Fruit fly (Drosophila melanogaster) whole organism, embryonic: ENCODE results near the gene tho2.

Source experiments
- Atf-2 ChIP-seq: fragments of 200-800 bp; sonication (Bioruptor generic); optimal IDR thresholded peaks from 2 replicates; lab custom pipeline; 2016; ENCODE audit warnings: missing biosample characterization, missing genetic modification characterization
- CG10959 ChIP-seq: fragments of 200-800 bp; sonication (Bioruptor generic); IDR thresholded peaks from 2 replicates; pipeline ENCODE4 v1.3.6; 2022; ENCODE audit warnings: missing biosample characterization, missing genetic modification characterization
- CG11456 ChIP-seq: fragments of 200-800 bp; sonication (Bioruptor generic); IDR thresholded peaks from 3 replicates; pipeline ENCODE4 v1.3.6; 2022; ENCODE audit warnings: missing biosample characterization, missing genetic modification characterization
- CG11696 ChIP-seq: fragments of 200-800 bp; sonication (Bioruptor generic); IDR thresholded peaks from 2 replicates; pipeline ENCODE4 v1.3.6; 2022; ENCODE audit warnings: missing biosample characterization, missing genetic modification characterization
- CG12219 ChIP-seq: fragments of 200-800 bp; sonication (Bioruptor generic); optimal IDR thresholded peaks from 3 replicates; lab custom pipeline; 2018; ENCODE audit warnings: missing biosample characterization, mild to moderate bottlenecking, missing genetic modification characterization
- CG13424 ChIP-seq: fragments of 200-800 bp; sonication (Bioruptor generic); optimal IDR thresholded peaks from 2 replicates; lab custom pipeline; 2019; ENCODE audit warnings: missing biosample characterization, mild to moderate bottlenecking, missing genetic modification characterization, moderate library complexity
- CG13775 ChIP-seq: fragments of 200-800 bp; sonication (Bioruptor generic); optimal IDR thresholded peaks from 3 replicates; lab custom pipeline; 2017; ENCODE audit warnings: missing biosample characterization, mild to moderate bottlenecking, missing genetic modification characterization
- CG14965 ChIP-seq: fragments of 200-800 bp; sonication (Bioruptor generic); optimal IDR thresholded peaks from 2 replicates; lab custom pipeline; 2016; ENCODE audit warnings: missing biosample characterization, missing genetic modification characterization, borderline replicate concordance
- CG16779 ChIP-seq: fragments of 200-800 bp; sonication (Bioruptor generic); IDR thresholded peaks from 2 replicates; pipeline ENCODE4 v1.3.6; 2022; ENCODE audit warnings: missing biosample characterization, missing genetic modification characterization
- CG18599 ChIP-seq: fragments of 200-800 bp; sonication (Bioruptor generic); optimal IDR thresholded peaks from 3 replicates; lab custom pipeline; 2017; ENCODE audit warnings: missing biosample characterization, missing genetic modification characterization, mild to moderate bottlenecking, moderate library complexity, missing genetic modification reagents
- CG2712 ChIP-seq: fragments of 200-800 bp; optimal IDR thresholded peaks from 3 replicates; lab custom pipeline; 2019; ENCODE audit warnings: missing biosample characterization, mild to moderate bottlenecking, missing genetic modification characterization, moderate library complexity
- CG2875 ChIP-seq: fragments of 200-800 bp; sonication (Bioruptor generic); optimal IDR thresholded peaks from 2 replicates; lab custom pipeline; 2017; ENCODE audit warnings: missing biosample characterization, mild to moderate bottlenecking, missing genetic modification characterization, missing genetic modification reagents
- CG31224 ChIP-seq: fragments of 200-800 bp; sonication (Bioruptor generic); IDR thresholded peaks from 2 replicates; pipeline ENCODE4 v1.3.6; 2022; ENCODE audit warnings: missing biosample characterization, missing genetic modification characterization
- CG3847 ChIP-seq: fragments of 200-800 bp; sonication (Bioruptor generic); IDR thresholded peaks from 2 replicates; pipeline ENCODE4 v1.3.6; 2022; ENCODE audit warnings: missing biosample characterization, missing genetic modification characterization
- CG4360 ChIP-seq: fragments of 200-800 bp; sonication (Bioruptor generic); IDR thresholded peaks from 2 replicates; pipeline ENCODE4 v1.3.6; 2022; ENCODE audit warnings: missing biosample characterization, missing genetic modification characterization
- CG5953 ChIP-seq: fragments of 200-800 bp; sonication (Bioruptor generic); IDR thresholded peaks from 2 replicates; pipeline ENCODE4 v1.3.6; 2022; ENCODE audit warnings: missing biosample characterization, missing genetic modification characterization
- CHES-1-like ChIP-seq: fragments of 200-800 bp; sonication (Bioruptor generic); optimal IDR thresholded peaks from 2 replicates; lab custom pipeline; 2016; ENCODE audit warnings: missing biosample characterization, missing genetic modification characterization
- Drgx ChIP-seq: fragments of 200-800 bp; sonication (Bioruptor generic); IDR thresholded peaks from 2 replicates; pipeline ENCODE4 v1.3.6; 2022; ENCODE audit warnings: missing biosample characterization, missing genetic modification characterization
- Ets65A ChIP-seq: fragments of 200-800 bp; sonication (Bioruptor generic); peaks from one replicate; lab custom pipeline; 2016; ENCODE audit warnings: missing biosample characterization, missing genetic modification characterization
- Ets97D ChIP-seq: fragments of 200-800 bp; sonication (Bioruptor generic); optimal IDR thresholded peaks from 3 replicates; lab custom pipeline; 2016; ENCODE audit warnings: missing biosample characterization, missing genetic modification characterization
- H15 ChIP-seq: fragments of 200-800 bp; sonication (Bioruptor generic); IDR thresholded peaks from 3 replicates; pipeline ENCODE4 v1.3.6; 2022; ENCODE audit warnings: missing biosample characterization, missing genetic modification characterization
- Hey ChIP-seq: fragments of 200-800 bp; sonication (Bioruptor generic); optimal IDR thresholded peaks from 3 replicates; lab custom pipeline; 2018; ENCODE audit warnings: missing biosample characterization, mild to moderate bottlenecking, missing genetic modification characterization
- HmgZ ChIP-seq: fragments of 200-800 bp; sonication (Bioruptor generic); optimal IDR thresholded peaks from 2 replicates; lab custom pipeline; 2018; ENCODE audit warnings: missing biosample characterization, mild to moderate bottlenecking, missing genetic modification characterization
- Hsf ChIP-seq: fragments of 200-800 bp; sonication (Bioruptor generic); optimal IDR thresholded peaks from 3 replicates; lab custom pipeline; 2016; ENCODE audit warnings: missing biosample characterization, missing genetic modification characterization
- Mad ChIP-seq: fragments of 200-800 bp; sonication (Bioruptor generic); optimal IDR thresholded peaks from 2 replicates; lab custom pipeline; 2016; ENCODE audit warnings: missing biosample characterization, missing genetic modification characterization
- Pdp1 ChIP-seq, 2 experiments: fragments of 200-800 bp; sonication (Bioruptor generic); optimal IDR thresholded peaks; 3 replicates each; lab custom pipeline; 2016; ENCODE audit warnings: missing biosample characterization in 2 of 2, missing genetic modification characterization in 2 of 2, mild to moderate bottlenecking in 1 of 2, moderate library complexity in 1 of 2
- aop ChIP-seq: fragments of 200-800 bp; sonication (Bioruptor generic); IDR thresholded peaks from 2 replicates; pipeline ENCODE4 v1.3.6; 2022; ENCODE audit warnings: missing biosample characterization, missing genetic modification characterization
- chn ChIP-seq: fragments of 200-800 bp; sonication (Bioruptor generic); optimal IDR thresholded peaks from 2 replicates; lab custom pipeline; 2016; ENCODE audit warnings: missing biosample characterization, missing genetic modification characterization
- dan ChIP-seq: fragments of 200-800 bp; sonication (Bioruptor generic); IDR thresholded peaks from 2 replicates; pipeline ENCODE4 v1.3.6; 2022; ENCODE audit warnings: missing biosample characterization, missing genetic modification characterization
- eve ChIP-seq, 2 experiments: fragments of >200 bp; optimal IDR thresholded peaks; 2 replicates each; lab custom pipeline; 2017; ENCODE audit warnings: missing biosample characterization in 2 of 2, missing genetic modification characterization in 2 of 2
- fd96Cb ChIP-seq: fragments of 200-800 bp; sonication (Bioruptor generic); optimal IDR thresholded peaks from 2 replicates; lab custom pipeline; 2018; ENCODE audit warnings: missing biosample characterization, mild to moderate bottlenecking, missing genetic modification characterization, moderate library complexity
- inv ChIP-seq: fragments of 200-800 bp; sonication (Bioruptor generic); IDR thresholded peaks from 2 replicates; pipeline ENCODE4 v1.3.6; 2022; ENCODE audit warnings: missing biosample characterization, missing genetic modification characterization; ENCODE audit not compliant: partially characterized antibody
- pita ChIP-seq: fragments of 200-800 bp; sonication (Bioruptor generic); optimal IDR thresholded peaks from 2 replicates; lab custom pipeline; 2017; ENCODE audit warnings: missing biosample characterization, mild to moderate bottlenecking, missing genetic modification characterization
- psq ChIP-seq: fragments of 200-800 bp; sonication (Bioruptor generic); optimal IDR thresholded peaks from 2 replicates; lab custom pipeline; 2017; ENCODE audit warnings: missing biosample characterization, missing genetic modification characterization
- sens ChIP-seq: fragments of 200-800 bp; sonication (Bioruptor generic); peaks from one replicate; lab custom pipeline; 2016; ENCODE audit warnings: missing biosample characterization, missing genetic modification characterization
- sug ChIP-seq: fragments of 200-800 bp; optimal IDR thresholded peaks from 2 replicates; lab custom pipeline; 2019; ENCODE audit warnings: missing biosample characterization, mild to moderate bottlenecking, missing genetic modification characterization, moderate library complexity
- tap ChIP-seq: fragments of 200-800 bp; optimal IDR thresholded peaks from 3 replicates; lab custom pipeline; 2019; ENCODE audit warnings: missing biosample characterization, mild to moderate bottlenecking, missing genetic modification characterization, moderate library complexity

The tho2 gene

DNA sequence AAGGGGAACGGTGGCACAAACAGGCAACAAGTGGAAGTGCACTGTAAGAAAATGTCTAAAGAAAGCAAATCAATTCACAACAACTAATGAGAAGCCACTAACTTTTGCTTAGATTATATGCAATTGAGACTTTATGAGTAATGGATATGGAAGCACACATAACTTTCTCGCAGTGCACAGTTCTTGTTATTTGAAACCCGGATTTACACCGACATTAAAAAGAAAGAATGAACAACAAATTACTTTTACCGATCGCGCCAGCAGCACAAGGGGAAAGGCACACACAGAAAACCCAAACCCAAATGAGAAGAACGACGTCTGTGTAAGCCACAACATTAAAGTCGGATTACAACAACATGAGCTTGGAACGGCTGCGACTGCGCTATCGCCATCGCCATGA, 44.1 kb upstream of the tho2 start (continued):
- peak; percentile 75 for TF ChIP-seq CG13775 (GFP tag; lab: Kevin White, UChicago)
- TF ChIP-seq Atf-2 (GFP tag; lab: Kevin White, UChicago) = peak; percentile 70
- TF ChIP-seq CG3847 (GFP tag; lab: Robert Waterston, UW) = 0 out of 2 replicates have a peak, but pooled peaks have one; percentile 23
- no peak for TF ChIP-seq CHES-1-like (GFP tag; lab: Kevin White, UChicago)
- TF ChIP-seq CG12219 = peak; percentile 44
- peak; percentile 90 for TF ChIP-seq CG2712 (tag; lab: Kevin White, UChicago)
- no peak for TF ChIP-seq pita
- TF ChIP-seq Ets97D = peak; percentile 19
- TF ChIP-seq H15 (GFP tag; lab: Robert Waterston, UW) = peak; percentile 72
- peak; percentile 79 for TF ChIP-seq CG4360
- peak; percentile 76 for TF ChIP-seq Hsf (GFP tag; lab: Kevin White, UChicago)
- TF ChIP-seq Mad (GFP tag; lab: Kevin White, UChicago) = peak; percentile 53
- TF ChIP-seq inv (GFP tag; lab: Robert Waterston, UW) = no peak
- TF ChIP-seq dan = peak; percentile 25; the same call in 1 of the 2 replicates
- 0 out of 2 replicates have a peak, but pooled peaks have one; percentile 28 for TF ChIP-seq CG11696 (GFP tag; lab: Robert Waterston, UW)

DNA sequence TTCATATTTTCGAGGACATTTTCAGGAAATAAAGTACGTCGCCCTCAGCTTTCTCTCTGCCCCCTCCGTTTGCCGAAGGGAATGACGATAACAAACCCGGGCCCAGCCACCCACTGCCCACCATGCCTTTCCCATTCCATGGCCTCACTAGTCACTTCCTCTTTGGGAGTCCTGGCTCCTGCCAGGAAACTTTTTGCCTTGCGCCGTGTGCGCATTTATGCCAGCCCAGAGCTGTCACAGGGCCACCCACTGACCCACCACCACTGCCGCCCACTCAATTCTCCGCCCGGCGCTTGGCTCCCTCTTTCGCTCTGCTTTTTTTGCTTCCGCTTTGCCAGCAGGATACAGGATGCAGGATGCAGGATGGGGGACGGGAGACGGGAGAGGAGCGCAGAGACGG, 42.4 kb upstream of the tho2 start:
- TF ChIP-seq psq (GFP tag; lab: Kevin White, UChicago) (no peak), CG10959 (GFP tag; lab: Robert Waterston, UW) (peak; percentile 8; the same call in 1 of the 2 replicates), aop (0 out of 2 replicates have a peak, but pooled peaks have one; percentile 6), eve (GFP tag; optimal IDR thresholded peaks at IDR 0.05; lab: Kevin White, UChicago) (peak in 1 of 2 experiments; percentile 37), CG2875 (no peak), CG16779 (GFP tag; lab: Robert Waterston, UW) (peak; percentile 40; the same call in 1 of the 2 replicates), CG31224 (GFP tag; lab: Robert Waterston, UW) (peak; percentile 94), CG18599 (GFP tag; lab: Kevin White, UChicago) (peak; percentile 30), Hey (tag; lab: Kevin White, UChicago) (peak; percentile 20)

- TF ChIP-seq sens (GFP tag; lab: Kevin White, UChicago) (peak; percentile 36), HmgZ (tag; lab: Kevin White, UChicago) (no peak)
These were observed 40.4 kb upstream of the tho2 start for dm6 chr2L:2185373-2185772.

DNA sequence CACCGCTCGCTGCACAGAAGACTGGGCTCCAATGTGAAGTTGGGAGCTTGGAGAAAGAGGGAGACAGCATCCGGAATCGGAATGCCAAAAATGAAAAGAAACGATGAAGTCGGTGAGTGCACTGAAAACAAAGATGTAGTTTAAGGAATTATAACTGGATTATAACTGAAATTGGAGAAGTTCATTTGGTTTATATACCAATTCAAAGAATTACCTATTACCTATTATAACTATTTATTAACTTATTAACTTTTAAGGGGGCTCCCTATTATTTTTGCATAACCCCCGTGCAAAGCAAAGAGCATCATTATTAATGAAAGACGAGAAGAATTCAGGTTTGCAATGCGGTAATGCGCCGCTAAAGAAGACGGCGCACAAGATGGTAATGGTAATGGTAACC, 39.7 kb upstream of the tho2 start:
- TF ChIP-seq CG14965 (GFP tag; lab: Kevin White, UChicago) = no peak
- peak; percentile 59; the same call in 1 of the 2 replicates for TF ChIP-seq Drgx (GFP tag; lab: Robert Waterston, UW)
- TF ChIP-seq Ets65A (GFP tag; lab: Kevin White, UChicago) = peak; percentile 22
- TF ChIP-seq tap (tag; lab: Kevin White, UChicago) = no peak

- TF ChIP-seq sug = no peak
- TF ChIP-seq Drgx (GFP tag; lab: Robert Waterston, UW) = peak; percentile 16; the same call in 1 of the 2 replicates
- TF ChIP-seq CG13424 (tag; lab: Kevin White, UChicago) = no peak
- TF ChIP-seq CG4360 = no peak
- TF ChIP-seq CG5953 (GFP tag; lab: Robert Waterston, UW) = no peak
- peak; percentile 61 for TF ChIP-seq sens (GFP tag; lab: Kevin White, UChicago)
- peak in 1 of 2 experiments; percentile 86 for TF ChIP-seq Pdp1 (GFP tag; optimal IDR thresholded peaks at IDR 0.05; lab: Kevin White, UChicago)
- TF ChIP-seq fd96Cb = no peak
- 0 out of 3 replicates have a peak, but pooled peaks have one; percentile 11 for TF ChIP-seq CG11456 (GFP tag; lab: Robert Waterston, UW)
- TF ChIP-seq chn = no peak
- TF ChIP-seq eve (GFP tag; optimal IDR thresholded peaks at IDR 0.05; lab: Kevin White, UChicago) = no peak
These were observed 39.1 kb upstream of the tho2 start for dm6 chr2L:2184129-2184528.
